Worm (Caenorhabditis elegans) whole organism, L4/young adult: ENCODE data around the gene fbxb-77.

ENCODE experiments used
- W03F9.2 ChIP-seq: fragments of 150-350 bp; optimal IDR thresholded peaks from 2 replicates; lab custom pipeline; 2014; ENCODE audit warnings: missing biosample characterization, missing genetic modification characterization
- dao-5 ChIP-seq: sonication (generic microtip); optimal IDR thresholded peaks from 2 replicates; lab custom pipeline; 2016; ENCODE audit warnings: missing genotype, missing genetic modification characterization, moderate library complexity, missing compliant biosample characterization
- him-1 ChIP-seq: sonication (generic microtip); optimal IDR thresholded peaks from 2 replicates; lab custom pipeline; 2016; ENCODE audit warnings: missing genotype, missing genetic modification reagents, missing genetic modification characterization, missing compliant biosample characterization

DNA sequence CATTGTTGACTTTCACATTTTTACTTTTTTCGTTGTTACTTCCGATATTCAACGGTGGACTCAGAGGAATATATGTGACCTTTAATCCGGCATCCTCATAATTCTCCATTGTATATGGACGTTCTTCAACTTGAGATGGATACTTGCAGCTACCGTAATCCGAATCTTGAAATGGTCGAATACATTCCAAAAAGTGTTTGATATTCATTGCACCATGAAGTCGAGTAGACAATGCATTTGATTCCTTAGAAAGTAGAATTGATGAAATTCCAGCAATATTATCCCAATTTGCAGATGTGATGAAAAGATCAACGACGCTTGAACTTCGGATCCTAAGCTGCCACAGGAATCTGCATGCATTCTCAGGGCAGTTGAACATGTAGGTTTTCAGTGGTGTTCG, 13.5 kb downstream of the fbxb-77 start:
- TF ChIP-seq him-1 = no peak
- TF ChIP-seq W03F9.2 (tag; lab: Kevin White, UChicago) = no peak
- TF ChIP-seq dao-5 (tag; lab: Kevin White, UChicago) = no peak
